Worm (Caenorhabditis elegans) whole organism, L4 larva: ENCODE data around the gene F40F8.5.

ENCODE experiments used
- F49E8.2 ChIP-seq: sonication (generic microtip); optimal IDR thresholded peaks from 2 replicates; lab custom pipeline; 2016; ENCODE audit warnings: missing compliant biosample characterization, mild to moderate bottlenecking, missing genetic modification characterization, borderline replicate concordance
- lin-13 ChIP-seq: fragments of 150-350 bp; optimal IDR thresholded peaks from 2 replicates; lab custom pipeline; 2014; ENCODE audit warnings: missing biosample characterization, missing genetic modification reagents, missing genetic modification characterization
- lsy-2 ChIP-seq, 2 experiments: fragments of 150-350 bp in 1 of 2; sonication (generic microtip) in 1 of 2; optimal IDR thresholded peaks; 2 replicates each; lab custom pipeline; 2014 to 2017; ENCODE audit warnings: missing biosample characterization in 2 of 2, missing genetic modification characterization in 2 of 2
- nhr-102 ChIP-seq: sonication (generic microtip); optimal IDR thresholded peaks from 2 replicates; lab custom pipeline; 2016; ENCODE audit warnings: mild to moderate bottlenecking, missing genetic modification characterization, moderate library complexity, missing compliant biosample characterization
- nhr-76 ChIP-seq: fragments of 150-350 bp; optimal IDR thresholded peaks from 2 replicates; lab custom pipeline; 2014; ENCODE audit warnings: missing biosample characterization, missing genetic modification characterization
- unc-130 ChIP-seq: sonication (generic microtip); optimal IDR thresholded peaks from 2 replicates; lab custom pipeline; 2016; ENCODE audit warnings: missing genetic modification reagents, missing genetic modification characterization, missing compliant biosample characterization

DNA sequence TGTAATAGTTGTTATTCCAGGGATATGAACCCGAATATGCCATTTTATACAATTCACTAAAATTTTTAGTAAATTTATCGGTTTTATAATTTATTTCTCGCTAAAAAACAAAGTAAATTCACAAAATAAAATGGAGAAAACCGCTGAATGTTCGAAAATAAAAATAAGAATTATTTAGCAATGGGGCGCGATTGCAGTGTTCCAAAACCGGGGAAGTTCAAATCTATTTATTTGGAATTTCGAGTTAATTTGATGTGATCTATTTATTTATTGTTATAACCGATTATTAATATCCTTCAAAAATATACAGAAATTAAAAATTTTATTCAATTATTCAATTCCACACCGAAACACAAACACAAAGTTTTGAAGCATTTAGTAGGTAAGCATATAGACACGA, 2.2 kb downstream of the F40F8.5 start, which contains the start of gene F40F8.11:
- peak; percentile 11 for TF ChIP-seq nhr-102 (tag; lab: Kevin White, UChicago)
- no peak for TF ChIP-seq unc-130
- no peak for TF ChIP-seq lin-13 (GFP tag; lab: Kevin White, UChicago)
- TF ChIP-seq nhr-76 (tag; lab: Kevin White, UChicago), result no peak
- TF ChIP-seq F49E8.2 (tag; lab: Kevin White, UChicago), result no peak
- TF ChIP-seq lsy-2 (tag; optimal IDR thresholded peaks at IDR 0.05; lab: Kevin White, UChicago), result peak in 1 of 2 experiments; percentile 82
